Worm (Caenorhabditis elegans): ENCODE data around the gene rme-6.

DNA sequence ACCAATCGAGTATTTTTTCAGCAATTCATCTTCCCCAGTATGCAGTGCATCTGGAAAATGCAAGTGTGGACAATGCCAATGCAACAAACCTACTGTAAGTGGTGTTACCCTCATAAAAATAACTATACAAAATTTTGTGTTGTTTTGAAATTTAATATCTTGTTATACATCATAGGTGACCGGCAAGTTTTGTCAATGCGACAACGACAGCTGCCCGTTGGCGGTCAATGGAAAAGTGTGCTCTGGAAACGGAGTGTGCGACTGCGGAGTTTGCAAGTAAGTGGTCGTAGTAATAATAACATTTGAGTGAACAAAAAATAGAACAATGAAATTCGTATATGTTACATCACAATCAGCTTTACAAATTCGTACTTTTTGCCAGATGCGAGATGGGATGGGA, 18.3 kb downstream of the rme-6 start:
- TF ChIP-seq nhr-11 (tag; optimal IDR thresholded peaks at IDR 0.05) (no peak), unc-62 (GFP tag; optimal IDR thresholded peaks at IDR 0.05) (no peak), zag-1 (tag; optimal IDR thresholded peaks at IDR 0.05) (no peak)

All from whole organism, L2 larva.